Fruit fly (Drosophila melanogaster) whole organism, embryonic: Measurements from ENCODE around the gene wrm2.
A peak's percentile ranks its signal among the peaks of the same experiment; 100 is the strongest.

ENCODE experiments used
- Abd-B ChIP-seq: fragments of 200-800 bp; sonication (Bioruptor generic); optimal IDR thresholded peaks from 2 replicates; lab custom pipeline; 2018; ENCODE audit warnings: missing biosample characterization, mild to moderate bottlenecking, missing genetic modification characterization, moderate library complexity
- Atf-2 ChIP-seq: fragments of 200-800 bp; sonication (Bioruptor generic); optimal IDR thresholded peaks from 2 replicates; lab custom pipeline; 2016; ENCODE audit warnings: missing biosample characterization, missing genetic modification characterization
- Blimp-1 ChIP-seq: fragments of 200-800 bp; sonication (Bioruptor generic); optimal IDR thresholded peaks from 3 replicates; lab custom pipeline; 2018; ENCODE audit warnings: missing biosample characterization, missing genetic modification characterization, mild to moderate bottlenecking, moderate library complexity, missing genetic modification reagents
- CG10321 ChIP-seq: fragments of 200-800 bp; sonication (Bioruptor generic); IDR thresholded peaks from 2 replicates; pipeline ENCODE4 v1.3.6; 2022; ENCODE audit warnings: missing biosample characterization, missing genetic modification characterization
- CG10565 ChIP-seq: fragments of 200-800 bp; sonication (Bioruptor generic); optimal IDR thresholded peaks from 3 replicates; lab custom pipeline; 2016; ENCODE audit warnings: missing biosample characterization, mild to moderate bottlenecking, missing genetic modification characterization
- CG11456 ChIP-seq: fragments of 200-800 bp; sonication (Bioruptor generic); IDR thresholded peaks from 3 replicates; pipeline ENCODE4 v1.3.6; 2022; ENCODE audit warnings: missing biosample characterization, missing genetic modification characterization
- CG13296 ChIP-seq: fragments of 200-800 bp; sonication (Bioruptor generic); optimal IDR thresholded peaks from 3 replicates; lab custom pipeline; 2018; ENCODE audit warnings: missing biosample characterization, mild to moderate bottlenecking, missing genetic modification characterization
- CG15011 ChIP-seq: fragments of 200-800 bp; sonication (Bioruptor generic); optimal IDR thresholded peaks from 3 replicates; lab custom pipeline; 2018; ENCODE audit warnings: missing biosample characterization, mild to moderate bottlenecking, missing genetic modification characterization
- CG1832 ChIP-seq: fragments of 200-800 bp; sonication (Bioruptor generic); optimal IDR thresholded peaks from 2 replicates; lab custom pipeline; 2017; ENCODE audit warnings: missing biosample characterization, mild to moderate bottlenecking, missing genetic modification characterization, inconsistent platforms
- CG2120 ChIP-seq: fragments of 200-800 bp; sonication (Bioruptor generic); optimal IDR thresholded peaks from 3 replicates; lab custom pipeline; 2016; ENCODE audit warnings: missing biosample characterization, missing genetic modification characterization
- CG2875 ChIP-seq: fragments of 200-800 bp; sonication (Bioruptor generic); optimal IDR thresholded peaks from 2 replicates; lab custom pipeline; 2017; ENCODE audit warnings: missing biosample characterization, mild to moderate bottlenecking, missing genetic modification characterization, missing genetic modification reagents
- CG33213 ChIP-seq: fragments of 200-800 bp; sonication (Bioruptor generic); optimal IDR thresholded peaks from 3 replicates; lab custom pipeline; 2016; ENCODE audit warnings: missing biosample characterization, missing genetic modification characterization
- CG6175 ChIP-seq: fragments of 200-800 bp; sonication (Bioruptor generic); IDR thresholded peaks from 3 replicates; pipeline ENCODE4 v1.3.6; 2022; ENCODE audit warnings: missing biosample characterization, missing genetic modification characterization
- CG6765 ChIP-seq: fragments of 200-800 bp; sonication (Bioruptor generic); optimal IDR thresholded peaks from 3 replicates; lab custom pipeline; 2017; ENCODE audit warnings: missing biosample characterization, mild to moderate bottlenecking, missing genetic modification characterization
- CG7928 ChIP-seq: fragments of 200-800 bp; sonication (Bioruptor generic); optimal IDR thresholded peaks from 2 replicates; lab custom pipeline; 2017; ENCODE audit warnings: missing biosample characterization, mild to moderate bottlenecking, missing genetic modification characterization
- CG8089 ChIP-seq: fragments of 200-800 bp; sonication (Bioruptor generic); optimal IDR thresholded peaks from 3 replicates; lab custom pipeline; 2016; ENCODE audit warnings: missing biosample characterization, missing genetic modification characterization
- CG8765 ChIP-seq: fragments of 200-800 bp; sonication (Bioruptor generic); IDR thresholded peaks from 2 replicates; pipeline ENCODE4 v1.3.6; 2022; ENCODE audit warnings: missing biosample characterization, missing genetic modification characterization
- CG9609 ChIP-seq: fragments of 200-800 bp; sonication (Bioruptor generic); optimal IDR thresholded peaks from 3 replicates; lab custom pipeline; 2016; ENCODE audit warnings: missing biosample characterization, missing genetic modification characterization
- Dek ChIP-seq: fragments of 200-800 bp; sonication (Bioruptor generic); optimal IDR thresholded peaks from 3 replicates; lab custom pipeline; 2019; ENCODE audit warnings: missing biosample characterization, mild to moderate bottlenecking, missing genetic modification characterization, moderate library complexity
- Dip2 ChIP-seq: fragments of 200-800 bp; sonication (Bioruptor generic); IDR thresholded peaks from 2 replicates; pipeline ENCODE4 v1.3.6; 2022; ENCODE audit warnings: missing biosample characterization, missing genetic modification characterization
- Dref ChIP-seq: fragments of 200-800 bp; sonication (Bioruptor generic); IDR thresholded peaks from 2 replicates; pipeline ENCODE4 v1.3.6; 2022; ENCODE audit warnings: missing biosample characterization, missing genetic modification characterization
- Drgx ChIP-seq: fragments of 200-800 bp; sonication (Bioruptor generic); IDR thresholded peaks from 2 replicates; pipeline ENCODE4 v1.3.6; 2022; ENCODE audit warnings: missing biosample characterization, missing genetic modification characterization
- Gsc ChIP-seq: fragments of 200-800 bp; sonication (Bioruptor generic); IDR thresholded peaks from 2 replicates; pipeline ENCODE4 v1.3.6; 2022; ENCODE audit warnings: missing biosample characterization, missing genetic modification characterization
- H15 ChIP-seq: fragments of 200-800 bp; sonication (Bioruptor generic); IDR thresholded peaks from 3 replicates; pipeline ENCODE4 v1.3.6; 2022; ENCODE audit warnings: missing biosample characterization, missing genetic modification characterization
- Hey ChIP-seq: fragments of 200-800 bp; sonication (Bioruptor generic); optimal IDR thresholded peaks from 3 replicates; lab custom pipeline; 2018; ENCODE audit warnings: missing biosample characterization, mild to moderate bottlenecking, missing genetic modification characterization
- Hr78 ChIP-seq, 2 experiments: fragments of 200-800 bp in 1 of 2; fragments of >200 bp in 1 of 2; sonication (Bioruptor generic) in 1 of 2; optimal IDR thresholded peaks; 2 replicates each; lab custom pipeline; 2017 to 2019; ENCODE audit warnings: missing biosample characterization in 2 of 2, missing genetic modification characterization in 2 of 2, mild to moderate bottlenecking in 1 of 2, moderate library complexity in 1 of 2
- Lhr ChIP-seq: fragments of 200-800 bp; sonication (Bioruptor generic); optimal IDR thresholded peaks from 3 replicates; lab custom pipeline; 2017; ENCODE audit warnings: mild to moderate bottlenecking, missing biosample characterization, missing genetic modification reagents, missing genetic modification characterization
- NC2β ChIP-seq: fragments of 200-800 bp; sonication (Bioruptor generic); optimal IDR thresholded peaks from 2 replicates; lab custom pipeline; 2016; ENCODE audit warnings: missing biosample characterization, missing genetic modification characterization
- Tbp ChIP-seq: fragments of >200 bp; optimal IDR thresholded peaks from 2 replicates; lab custom pipeline; 2018; ENCODE audit warnings: missing biosample characterization, missing genetic modification characterization
- Usf ChIP-seq: fragments of 200-800 bp; sonication (Bioruptor generic); optimal IDR thresholded peaks from 2 replicates; lab custom pipeline; 2017; ENCODE audit warnings: missing genotype, missing biosample characterization, missing genetic modification characterization
- Vsx1 ChIP-seq: fragments of 200-800 bp; sonication (Bioruptor generic); optimal IDR thresholded peaks from 2 replicates; lab custom pipeline; 2017; ENCODE audit warnings: missing biosample characterization, mild to moderate bottlenecking, missing genetic modification characterization, missing genetic modification reagents
- ash1 ChIP-seq: fragments of 200-800 bp; sonication (Bioruptor generic); optimal IDR thresholded peaks from 2 replicates; lab custom pipeline; 2018; ENCODE audit warnings: missing biosample characterization, mild to moderate bottlenecking, missing genetic modification characterization
- caup ChIP-seq: fragments of 200-800 bp; sonication (Bioruptor generic); optimal IDR thresholded peaks from 3 replicates; lab custom pipeline; 2017; ENCODE audit warnings: missing biosample characterization, mild to moderate bottlenecking, missing genetic modification characterization, moderate library complexity; ENCODE audit not compliant: severe bottlenecking
- gro ChIP-seq: fragments of 200-800 bp; sonication (Bioruptor generic); optimal IDR thresholded peaks from 2 replicates; lab custom pipeline; 2016; ENCODE audit warnings: missing biosample characterization, missing genetic modification characterization
- gt ChIP-seq: fragments of 200-800 bp; sonication (Bioruptor generic); IDR thresholded peaks from 2 replicates; pipeline ENCODE4 v1.3.6; 2022; ENCODE audit warnings: missing biosample characterization, missing genetic modification characterization
- ham ChIP-seq: fragments of 200-800 bp; sonication (Bioruptor generic); IDR thresholded peaks from 2 replicates; pipeline ENCODE4 v1.3.6; 2022; ENCODE audit warnings: missing biosample characterization, missing genetic modification characterization
- her ChIP-seq: fragments of 200-800 bp; sonication (Bioruptor generic); optimal IDR thresholded peaks from 2 replicates; lab custom pipeline; 2016; ENCODE audit warnings: missing biosample characterization, missing genetic modification characterization
- kni ChIP-seq: fragments of 200-800 bp; sonication (Bioruptor generic); optimal IDR thresholded peaks from 3 replicates; lab custom pipeline; 2017; ENCODE audit warnings: mild to moderate bottlenecking, missing biosample characterization, missing genetic modification reagents, missing genetic modification characterization
- lola ChIP-seq, 3 experiments: fragments of >200 bp in 2 of 3; fragments of 200-800 bp in 1 of 3; sonication (Bioruptor generic) in 1 of 3; optimal IDR thresholded peaks; 2 replicates each; lab custom pipeline; 2017 to 2019; ENCODE audit warnings: missing biosample characterization in 3 of 3, missing genetic modification characterization in 3 of 3, mild to moderate bottlenecking in 1 of 3, moderate library complexity in 1 of 3
- mam ChIP-seq: fragments of 200-800 bp; sonication (Bioruptor generic); optimal IDR thresholded peaks from 3 replicates; lab custom pipeline; 2016; ENCODE audit warnings: missing biosample characterization, missing genetic modification characterization
- onecut ChIP-seq: fragments of 200-800 bp; sonication (Bioruptor generic); IDR thresholded peaks from 2 replicates; pipeline ENCODE4 v1.3.6; 2022; ENCODE audit warnings: missing biosample characterization, missing genetic modification characterization
- pzg ChIP-seq: fragments of 200-800 bp; sonication (Bioruptor generic); optimal IDR thresholded peaks from 3 replicates; lab custom pipeline; 2018; ENCODE audit warnings: missing biosample characterization, mild to moderate bottlenecking, missing genetic modification characterization, moderate library complexity
- sens ChIP-seq: fragments of 200-800 bp; sonication (Bioruptor generic); peaks from one replicate; lab custom pipeline; 2016; ENCODE audit warnings: missing biosample characterization, missing genetic modification characterization
- sens-2 ChIP-seq: fragments of 200-800 bp; sonication (Bioruptor generic); IDR thresholded peaks from 2 replicates; pipeline ENCODE4 v1.3.6; 2022; ENCODE audit warnings: missing biosample characterization, missing genetic modification characterization
- sima ChIP-seq: fragments of 200-800 bp; sonication (Bioruptor generic); optimal IDR thresholded peaks from 2 replicates; lab custom pipeline; 2016; ENCODE audit warnings: missing biosample characterization, missing genetic modification characterization
- stwl ChIP-seq: fragments of 200-800 bp; sonication (Bioruptor generic); optimal IDR thresholded peaks from 3 replicates; lab custom pipeline; 2018; ENCODE audit warnings: missing biosample characterization, mild to moderate bottlenecking, missing genetic modification characterization, moderate library complexity
- tx ChIP-seq: fragments of 200-800 bp; sonication (Bioruptor generic); optimal IDR thresholded peaks from 2 replicates; lab custom pipeline; 2016; ENCODE audit warnings: missing biosample characterization, missing genetic modification characterization
- unpg ChIP-seq: fragments of 200-800 bp; sonication (Bioruptor generic); optimal IDR thresholded peaks from 3 replicates; lab custom pipeline; 2018; ENCODE audit warnings: missing biosample characterization, mild to moderate bottlenecking, missing genetic modification characterization, moderate library complexity
- vnd ChIP-seq: fragments of 200-800 bp; sonication (Bioruptor generic); IDR thresholded peaks from 3 replicates; pipeline ENCODE4 v1.3.6; 2022; ENCODE audit warnings: missing biosample characterization, missing genetic modification characterization; ENCODE audit not compliant: partially characterized antibody
- z ChIP-seq: fragments of 200-800 bp; sonication (Bioruptor generic); IDR thresholded peaks from 3 replicates; pipeline ENCODE4 v1.3.6; 2022; ENCODE audit warnings: missing biosample characterization, missing genetic modification characterization
- zen ChIP-seq: fragments of 200-800 bp; sonication (Bioruptor generic); optimal IDR thresholded peaks from 3 replicates; lab custom pipeline; 2018; ENCODE audit warnings: missing biosample characterization, mild to moderate bottlenecking, missing genetic modification characterization, moderate library complexity

wrm2 gene

dm6 chr3L:7323348-7323747 is 11.7 kb downstream of the wrm2 start, which contains the start of the genes RhoGEF4 and Rint1 (continued):
- TF ChIP-seq zen = peak; percentile 73
- TF ChIP-seq Dref (GFP tag; lab: Robert Waterston, UW) = peak; percentile 32; the same call in 1 of the 2 replicates
- peak; percentile 59 for TF ChIP-seq Usf (GFP tag; lab: Kevin White, UChicago)
- TF ChIP-seq gro (GFP tag; lab: Kevin White, UChicago) = no peak
- TF ChIP-seq Atf-2 = no peak
- no peak for TF ChIP-seq CG2875 (GFP tag; lab: Kevin White, UChicago)
- no peak for TF ChIP-seq onecut (GFP tag; lab: Robert Waterston, UW)
- TF ChIP-seq lola (GFP tag; optimal IDR thresholded peaks at IDR 0.05; lab: Kevin White, UChicago) = peak in 1 of 3 experiments; percentile 70
- TF ChIP-seq stwl (tag; lab: Kevin White, UChicago) = peak; percentile 89
- no peak for TF ChIP-seq ash1 (GFP tag; lab: Kevin White, UChicago)
- TF ChIP-seq mam (GFP tag; lab: Kevin White, UChicago) = peak; percentile 55
- no peak for TF ChIP-seq NC2β (GFP tag; lab: Kevin White, UChicago)
- TF ChIP-seq Gsc = peak; percentile 41; the same call in 1 of the 2 replicates
- TF ChIP-seq Hr78 (GFP tag; optimal IDR thresholded peaks at IDR 0.05; lab: Kevin White, UChicago) = no peak
- TF ChIP-seq unpg = peak; percentile 67
- peak; percentile 68 for TF ChIP-seq Lhr (GFP tag; lab: Kevin White, UChicago)
- TF ChIP-seq sens-2 (GFP tag; lab: Robert Waterston, UW) = no peak
- no peak for TF ChIP-seq CG6175
- no peak for TF ChIP-seq Vsx1 (GFP tag; lab: Kevin White, UChicago)
- TF ChIP-seq Hey (tag; lab: Kevin White, UChicago) = no peak
- peak; percentile 49; the same call in 1 of the 3 replicates for TF ChIP-seq H15 (GFP tag; lab: Robert Waterston, UW)
- TF ChIP-seq CG8089 (GFP tag; lab: Kevin White, UChicago) = no peak
- peak; percentile 43 for TF ChIP-seq CG7928
- no peak for TF ChIP-seq CG13296 (GFP tag; lab: Kevin White, UChicago)
- no peak for TF ChIP-seq her (GFP tag; lab: Kevin White, UChicago)
- TF ChIP-seq CG1832 (GFP tag; lab: Kevin White, UChicago) = no peak
- TF ChIP-seq sima = no peak
- no peak for TF ChIP-seq kni (GFP tag; lab: Kevin White, UChicago)
- no peak for TF ChIP-seq CG10565
- peak; percentile 72; the same call in 1 of the 2 replicates for TF ChIP-seq ham (GFP tag; lab: Robert Waterston, UW)
- TF ChIP-seq Dek (tag; lab: Kevin White, UChicago) = peak; percentile 75
- TF ChIP-seq Blimp-1 = peak; percentile 52
- no peak for TF ChIP-seq Tbp
- peak; percentile 80 for TF ChIP-seq CG2120
- no peak for TF ChIP-seq CG15011 (GFP tag; lab: Kevin White, UChicago)
- TF ChIP-seq CG8765 (GFP tag; lab: Robert Waterston, UW) = no peak
- TF ChIP-seq Dip2 = no peak
- TF ChIP-seq CG11456 (GFP tag; lab: Robert Waterston, UW) = peak; percentile 64
- peak; percentile 51 for TF ChIP-seq CG9609
- TF ChIP-seq CG33213 = no peak
- TF ChIP-seq CG6765 (GFP tag; lab: Kevin White, UChicago) = no peak
- no peak for TF ChIP-seq CG10321 (GFP tag; lab: Robert Waterston, UW)
- TF ChIP-seq Drgx (GFP tag; lab: Robert Waterston, UW) = no peak
- peak; percentile 77 for TF ChIP-seq Abd-B
- TF ChIP-seq z (GFP tag; lab: Robert Waterston, UW) = no peak
- peak; percentile 48 for TF ChIP-seq tx (GFP tag; lab: Kevin White, UChicago)
- TF ChIP-seq gt = no peak
- TF ChIP-seq vnd (GFP tag; lab: Robert Waterston, UW) = no peak
- peak; percentile 34 for TF ChIP-seq caup (GFP tag; lab: Kevin White, UChicago)
- TF ChIP-seq sens (GFP tag; lab: Kevin White, UChicago) = peak; percentile 87
- TF ChIP-seq pzg = peak; percentile 80
